Fruit fly (Drosophila melanogaster) whole organism, wandering third instar larva: ENCODE results near the gene fax.

Experiments
- CG9705 ChIP-seq: fragments of 200-800 bp; sonication (Bioruptor generic); optimal IDR thresholded peaks from 2 replicates; lab custom pipeline; 2018; ENCODE audit warnings: missing biosample characterization, mild to moderate bottlenecking, missing genetic modification characterization
- CrebA ChIP-seq: fragments of 200-800 bp; sonication (Bioruptor generic); optimal IDR thresholded peaks from 2 replicates; lab custom pipeline; 2016; ENCODE audit warnings: missing biosample characterization, mild to moderate bottlenecking, missing genetic modification characterization, borderline replicate concordance
- Dif ChIP-seq: fragments of 200-275, 200-300 bp; sonication (Bioruptor generic); optimal IDR thresholded peaks from 2 replicates; lab custom pipeline; 2018; ENCODE audit warnings: missing biosample characterization, missing genetic modification characterization; ENCODE audit not compliant: partially characterized antibody
- GATAd ChIP-seq: sonication (Bioruptor generic); optimal IDR thresholded peaks from 2 replicates; lab custom pipeline; 2016; ENCODE audit warnings: missing biosample characterization, missing genetic modification characterization
- Hnf4 ChIP-seq: fragments of 200-800 bp; sonication (Bioruptor generic); optimal IDR thresholded peaks from 2 replicates; lab custom pipeline; 2016; ENCODE audit warnings: missing biosample characterization, mild to moderate bottlenecking, missing genetic modification characterization
- Hr78 ChIP-seq: fragments of >200 bp; optimal IDR thresholded peaks from 2 replicates; lab custom pipeline; 2017; ENCODE audit warnings: missing biosample characterization, missing genetic modification characterization
- Mio ChIP-seq: sonication (Bioruptor generic); optimal IDR thresholded peaks from 2 replicates; lab custom pipeline; 2016; ENCODE audit warnings: missing biosample characterization, missing genetic modification characterization
- N ChIP-seq: fragments of >200 bp; optimal IDR thresholded peaks from 2 replicates; lab custom pipeline; 2018; ENCODE audit warnings: missing biosample characterization, missing external identifiers, missing genetic modification characterization
- OdsH ChIP-seq: fragments of 200-800 bp; sonication (Bioruptor generic); optimal IDR thresholded peaks from 2 replicates; lab custom pipeline; 2016; ENCODE audit warnings: missing biosample characterization, mild to moderate bottlenecking, missing genetic modification characterization
- Rel ChIP-seq, 2 experiments: fragments of 200-800 bp; sonication (Bioruptor generic) in 1 of 2; optimal IDR thresholded peaks; 2 replicates in 1 of 2; 3 replicates in 1 of 2; lab custom pipeline; 2016 to 2019; ENCODE audit warnings: mild to moderate bottlenecking in 2 of 2, missing biosample characterization in 2 of 2, missing genetic modification characterization in 2 of 2, moderate library complexity in 1 of 2
- Sp1 ChIP-seq: fragments of 200-800 bp; sonication (Bioruptor generic); optimal IDR thresholded peaks from 3 replicates; lab custom pipeline; 2019; ENCODE audit warnings: missing biosample characterization, mild to moderate bottlenecking, missing genetic modification characterization, moderate library complexity
- Vsx2 ChIP-seq: fragments of 200-300, 225-300 bp; sonication (Bioruptor generic); optimal IDR thresholded peaks from 2 replicates; lab custom pipeline; 2018; ENCODE audit warnings: missing biosample characterization, missing genetic modification characterization; ENCODE audit not compliant: partially characterized antibody
- br ChIP-seq: fragments of 200-800 bp; sonication (Bioruptor generic); optimal IDR thresholded peaks from 2 replicates; lab custom pipeline; 2016; ENCODE audit warnings: missing biosample characterization, missing genetic modification characterization
- brk ChIP-seq: fragments of 200-800 bp; sonication (Bioruptor generic); optimal IDR thresholded peaks from 2 replicates; lab custom pipeline; 2016; ENCODE audit warnings: missing biosample characterization, mild to moderate bottlenecking, missing genetic modification characterization
- dmrt93B ChIP-seq: fragments of 200-800 bp; sonication (Bioruptor generic); optimal IDR thresholded peaks from 2 replicates; lab custom pipeline; 2018; ENCODE audit warnings: missing biosample characterization, mild to moderate bottlenecking, missing genetic modification characterization
- dsf ChIP-seq: sonication (Bioruptor generic); optimal IDR thresholded peaks from 2 replicates; lab custom pipeline; 2016; ENCODE audit warnings: missing biosample characterization, missing genetic modification characterization, borderline replicate concordance
- ey ChIP-seq: fragments of 200-800 bp; sonication (Bioruptor generic); optimal IDR thresholded peaks from 2 replicates; lab custom pipeline; 2016; ENCODE audit warnings: missing biosample characterization, missing genetic modification characterization
- foxo ChIP-seq, 2 experiments: fragments of 200-800 bp; sonication (Bioruptor generic); optimal IDR thresholded peaks; 2 replicates in 1 of 2; 3 replicates in 1 of 2; lab custom pipeline; 2016 to 2017; ENCODE audit warnings: missing biosample characterization in 2 of 2, missing genetic modification characterization in 2 of 2
- fru ChIP-seq: fragments of 200-800 bp; sonication (Bioruptor generic); optimal IDR thresholded peaks from 3 replicates; lab custom pipeline; 2016; ENCODE audit warnings: missing biosample characterization, mild to moderate bottlenecking, missing genetic modification characterization
- h ChIP-seq: fragments of 200-800 bp; sonication (Bioruptor generic); optimal IDR thresholded peaks from 3 replicates; lab custom pipeline; 2016; ENCODE audit warnings: missing biosample characterization, mild to moderate bottlenecking, missing genetic modification characterization
- jim ChIP-seq: fragments of 175-275, 200-325 bp; sonication (Bioruptor generic); optimal IDR thresholded peaks from 2 replicates; lab custom pipeline; 2016; ENCODE audit warnings: missing biosample characterization, mild to moderate bottlenecking, missing genetic modification characterization
- lola ChIP-seq: fragments of >200 bp; optimal IDR thresholded peaks from 2 replicates; lab custom pipeline; 2017; ENCODE audit warnings: missing biosample characterization, missing genetic modification characterization
- pan ChIP-seq: fragments of >200 bp; optimal IDR thresholded peaks from 2 replicates; lab custom pipeline; 2017
- psq ChIP-seq: fragments of 200-800 bp; sonication (Bioruptor generic); optimal IDR thresholded peaks from 3 replicates; lab custom pipeline; 2017; ENCODE audit warnings: missing biosample characterization, mild to moderate bottlenecking, missing genetic modification characterization, moderate library complexity
- rgr ChIP-seq: fragments of 200-800 bp; sonication (Bioruptor generic); optimal IDR thresholded peaks from 3 replicates; lab custom pipeline; 2016; ENCODE audit warnings: missing biosample characterization, mild to moderate bottlenecking, missing genetic modification characterization
- sage ChIP-seq: fragments of 200-800 bp; sonication (Bioruptor generic); optimal IDR thresholded peaks from 2 replicates; lab custom pipeline; 2016; ENCODE audit warnings: missing biosample characterization, mild to moderate bottlenecking, missing genetic modification characterization
- sv ChIP-seq: fragments of 200-800 bp; sonication (Bioruptor generic); optimal IDR thresholded peaks from 3 replicates; lab custom pipeline; 2016; ENCODE audit warnings: missing biosample characterization, missing genetic modification characterization
- tai ChIP-seq: sonication (Bioruptor generic); optimal IDR thresholded peaks from 2 replicates; lab custom pipeline; 2016; ENCODE audit warnings: missing biosample characterization, missing genetic modification characterization
- usp ChIP-seq: fragments of >200 bp; optimal IDR thresholded peaks from 2 replicates; lab custom pipeline; 2017; ENCODE audit warnings: missing biosample characterization, missing genetic modification characterization
- woc ChIP-seq: sonication (Bioruptor generic); optimal IDR thresholded peaks from 2 replicates; lab custom pipeline; 2016; ENCODE audit warnings: missing biosample characterization, mild to moderate bottlenecking, missing genetic modification characterization

fax gene

DNA sequence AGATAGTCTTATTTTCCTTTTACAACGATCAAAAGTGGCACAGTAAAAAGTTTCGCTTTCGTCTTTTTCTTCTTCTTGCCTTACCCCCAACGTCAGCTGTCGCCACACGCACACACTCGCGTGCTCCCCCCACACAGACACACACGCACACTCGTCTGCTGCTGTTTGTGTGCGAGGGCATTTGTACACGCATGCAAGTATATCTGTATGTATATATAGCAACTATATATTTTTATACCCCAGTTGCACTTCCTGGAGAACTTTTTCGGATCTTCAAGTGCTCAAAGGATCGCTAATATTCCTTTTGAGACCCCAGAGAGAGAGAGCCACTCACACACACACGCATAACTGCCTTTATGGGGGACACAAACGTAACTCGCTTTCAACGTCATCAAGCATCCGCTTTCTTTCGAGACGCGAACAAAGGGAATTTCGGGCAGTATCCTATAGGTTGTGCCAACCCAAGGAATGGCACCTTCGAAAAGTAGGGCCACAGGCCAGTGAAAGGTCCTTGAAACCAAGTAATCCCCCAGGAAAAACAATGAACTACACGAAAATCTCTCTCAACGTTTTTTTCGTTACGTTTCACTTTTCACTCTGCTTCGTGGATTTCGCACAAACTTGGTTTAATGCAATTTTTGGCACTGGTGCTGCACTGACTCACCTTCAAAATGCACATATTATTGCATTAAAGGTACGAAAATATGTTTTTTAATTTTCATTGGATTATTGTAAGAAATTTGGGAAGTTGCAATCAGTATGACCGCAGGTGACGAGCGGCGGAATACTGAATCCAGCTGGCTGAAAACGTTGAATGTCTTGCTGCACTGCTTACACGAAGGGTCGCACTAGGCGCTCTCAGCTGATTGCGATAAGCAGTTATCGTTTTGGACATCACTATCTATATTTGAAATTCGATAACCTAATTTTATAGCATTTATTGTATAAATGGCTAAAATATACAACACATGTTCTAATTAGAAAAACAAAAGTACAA, 33.6 kb downstream of the fax start, which contains the start of gene roq:
Gene roq, minus strand, starts transcription at position 799 of the 997 bp plus-strand sequence.
- TF ChIP-seq h, result peak; percentile 35
- peak; percentile 18 for TF ChIP-seq Rel (GFP tag; optimal IDR thresholded peaks at IDR 0.05; lab: Kevin White, UChicago)
- TF ChIP-seq Rel (tag; optimal IDR thresholded peaks at IDR 0.05; lab: Kevin White, UChicago), result peak; percentile 6
- peak; percentile 86 for TF ChIP-seq N
- no peak for TF ChIP-seq GATAd (GFP tag; lab: Kevin White, UChicago)
- TF ChIP-seq sv (GFP tag; lab: Kevin White, UChicago), result no peak
- TF ChIP-seq dsf, result no peak
- TF ChIP-seq CrebA (GFP tag; lab: Kevin White, UChicago), result peak; percentile 88
- TF ChIP-seq OdsH, result peak; percentile 19
- TF ChIP-seq sage (GFP tag; lab: Kevin White, UChicago), result no peak

DNA sequence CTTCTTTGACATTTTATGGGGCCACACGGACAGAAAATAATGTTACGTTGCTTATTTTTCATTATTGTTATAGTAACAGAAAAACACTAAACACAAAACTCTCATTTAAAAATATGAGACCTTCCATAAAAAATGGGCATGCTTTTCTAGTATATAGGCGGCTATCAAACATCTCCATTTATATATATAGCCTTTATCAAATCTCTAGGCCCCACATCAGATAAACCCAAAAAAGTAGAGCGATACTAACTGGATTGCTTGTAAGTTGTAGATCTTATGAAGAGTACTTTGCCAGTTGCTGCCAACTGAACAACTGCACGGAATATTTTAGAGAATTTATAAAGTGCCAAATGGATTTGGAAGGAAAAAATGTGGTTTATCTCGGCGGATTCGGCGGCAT, 42.1 kb downstream of the fax start, which contains the start of gene CG18814:
Gene CG18814, plus strand, starts transcription at position 301 of the 400 bp plus-strand sequence.
- TF ChIP-seq lola (GFP tag; lab: Kevin White, UChicago) (no peak), Dif (GFP tag; lab: Kevin White, UChicago) (no peak), tai (no peak), Mio (GFP tag; lab: Kevin White, UChicago) (no peak), fru (GFP tag; lab: Kevin White, UChicago) (no peak), Sp1 (no peak), sv (GFP tag; lab: Kevin White, UChicago) (no peak), CG9705 (GFP tag; lab: Kevin White, UChicago) (no peak), usp (GFP tag; lab: Kevin White, UChicago) (no peak), foxo (GFP tag; optimal IDR thresholded peaks at IDR 0.05; lab: Kevin White, UChicago) (no peak), jim (GFP tag; lab: Kevin White, UChicago) (no peak), woc (GFP tag; lab: Kevin White, UChicago) (no peak), Hr78 (GFP tag; lab: Kevin White, UChicago) (no peak), Hnf4 (GFP tag; lab: Kevin White, UChicago) (no peak), sage (GFP tag; lab: Kevin White, UChicago) (no peak), psq (GFP tag; lab: Kevin White, UChicago) (no peak), CrebA (GFP tag; lab: Kevin White, UChicago) (no peak)
- TF ChIP-seq, all 38 proteins: peak for 0

DNA sequence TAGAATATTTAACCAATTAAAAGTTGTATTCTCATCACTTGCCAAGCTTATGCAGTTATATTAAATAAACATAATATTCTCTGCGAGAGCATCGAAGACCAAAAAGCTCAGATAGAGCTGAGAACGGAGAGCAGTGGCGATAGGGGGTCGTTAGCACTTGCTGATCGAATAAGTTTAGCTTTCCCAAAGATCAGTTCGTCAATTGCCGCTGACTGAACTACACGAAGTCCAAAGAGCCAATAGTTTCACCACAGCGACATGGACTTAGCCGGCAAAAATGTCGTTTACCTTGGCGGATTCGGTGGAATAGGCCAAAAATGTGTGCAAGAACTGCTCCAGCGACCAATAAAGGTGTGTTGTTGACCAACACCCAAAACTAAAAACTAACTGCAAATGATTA, 43.4 kb downstream of the fax start, which contains the start of gene CG4842:
Gene CG4842, plus strand, starts transcription at position 191 of the 400 bp plus-strand sequence.
- TF ChIP-seq dsf (no peak), Sp1 (no peak), ey (GFP tag; lab: Kevin White, UChicago) (no peak), CG9705 (GFP tag; lab: Kevin White, UChicago) (no peak), tai (no peak), rgr (GFP tag; lab: Kevin White, UChicago) (no peak), sv (GFP tag; lab: Kevin White, UChicago) (no peak), br (GFP tag; lab: Kevin White, UChicago) (no peak), foxo (GFP tag; optimal IDR thresholded peaks at IDR 0.05; lab: Kevin White, UChicago) (no peak), dmrt93B (GFP tag; lab: Kevin White, UChicago) (no peak), h (no peak), Mio (GFP tag; lab: Kevin White, UChicago) (no peak), sage (GFP tag; lab: Kevin White, UChicago) (no peak), brk (GFP tag; lab: Kevin White, UChicago) (no peak), Hr78 (GFP tag; lab: Kevin White, UChicago) (no peak), GATAd (GFP tag; lab: Kevin White, UChicago) (no peak)

DNA sequence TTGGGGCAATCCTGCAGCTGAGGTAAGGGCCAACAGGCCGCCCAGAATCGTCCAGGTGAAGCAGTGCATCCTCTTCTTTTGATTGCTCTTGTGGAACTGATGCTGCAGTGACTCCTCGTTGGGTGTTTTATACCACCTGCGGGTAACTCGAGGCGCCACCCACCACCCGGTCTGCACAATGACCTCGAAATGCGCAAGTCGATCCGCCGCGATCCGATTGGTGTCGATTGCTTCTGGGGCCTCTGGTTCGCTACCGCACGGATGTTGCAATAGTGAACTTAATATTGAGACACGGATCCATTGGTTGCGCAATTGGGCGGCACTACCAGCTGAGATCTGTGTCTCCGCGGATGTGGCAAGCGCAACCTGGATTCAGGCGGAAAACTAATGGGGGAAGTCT, 44.4 kb downstream of the fax start, which contains the start of gene Cpr72Ec:
Gene Cpr72Ec, minus strand, starts transcription at position 101 of the 400 bp plus-strand sequence.
- TF ChIP-seq Sp1, result no peak
- no peak for TF ChIP-seq jim (GFP tag; lab: Kevin White, UChicago)
- no peak for TF ChIP-seq Vsx2
- TF ChIP-seq dsf, result no peak
- no peak for TF ChIP-seq CrebA (GFP tag; lab: Kevin White, UChicago)
- no peak for TF ChIP-seq sv (GFP tag; lab: Kevin White, UChicago)
- no peak for TF ChIP-seq GATAd (GFP tag; lab: Kevin White, UChicago)
- no peak for TF ChIP-seq tai
- TF ChIP-seq pan (lab: Kevin White, UChicago), result no peak
- no peak for TF ChIP-seq OdsH
- TF ChIP-seq Hnf4 (GFP tag; lab: Kevin White, UChicago), result no peak
- TF ChIP-seq br (GFP tag; lab: Kevin White, UChicago), result no peak
- no peak for TF ChIP-seq Dif (GFP tag; lab: Kevin White, UChicago)
